Worm (Caenorhabditis elegans) whole organism, young adult: ENCODE results near the gene M7.12.

Experiments used
- B0019.2 ChIP-seq: fragments of 200-800 bp; sonication (Bioruptor generic); conservative IDR thresholded peaks from 2 replicates; pipeline ENCODE4 v1.3.6; 2022; ENCODE audit warnings: missing genetic modification reagents, missing genetic modification characterization, missing compliant biosample characterization
- B0035.1 ChIP-seq: sonication (generic microtip); optimal IDR thresholded peaks from 2 replicates; lab custom pipeline; 2016; ENCODE audit warnings: missing genetic modification characterization, mild to moderate bottlenecking, missing compliant biosample characterization, missing genotype, missing genetic modification reagents
- C06A6.2 ChIP-seq: fragments of 200-800 bp; sonication (Bioruptor generic); conservative IDR thresholded peaks from 2 replicates; pipeline ENCODE4 v1.3.6; 2022; ENCODE audit warnings: missing genetic modification characterization, missing compliant biosample characterization
- D2030.7 ChIP-seq: fragments of 200-800 bp; sonication (Bioruptor generic); IDR thresholded peaks from 2 replicates; pipeline ENCODE4 v1.3.6; 2022; ENCODE audit warnings: missing genetic modification reagents, missing genetic modification characterization, missing compliant biosample characterization
- F33H1.4 ChIP-seq: fragments of 200-800 bp; sonication (Bioruptor generic); IDR thresholded peaks from 2 replicates; pipeline ENCODE4 v1.3.6; 2022; ENCODE audit warnings: missing genetic modification reagents, missing genetic modification characterization, missing compliant biosample characterization
- F52B5.7 ChIP-seq: sonication (generic microtip); optimal IDR thresholded peaks from 2 replicates; lab custom pipeline; 2016; ENCODE audit warnings: mild to moderate bottlenecking, missing genetic modification characterization, missing compliant biosample characterization
- F57C9.4 ChIP-seq: sonication (generic microtip); optimal IDR thresholded peaks from 2 replicates; lab custom pipeline; 2017; ENCODE audit warnings: mild to moderate bottlenecking, missing genetic modification characterization, missing compliant biosample characterization
- Y56A3A.18 ChIP-seq: fragments of 200-800 bp; sonication (Bioruptor generic); IDR thresholded peaks from 2 replicates; pipeline ENCODE4 v1.3.6; 2022; ENCODE audit warnings: missing genetic modification reagents, missing genetic modification characterization, missing compliant biosample characterization
- Y79H2A.3 ChIP-seq: fragments of 200-800 bp; sonication (Bioruptor generic); conservative IDR thresholded peaks from 2 replicates; pipeline ENCODE4 v1.3.6; 2022; ENCODE audit warnings: missing genetic modification reagents, missing genetic modification characterization, missing compliant biosample characterization
- ama-1 ChIP-seq, 3 experiments: fragments of 150-350 bp in 1 of 3; sonication (generic microtip) in 2 of 3; optimal IDR thresholded peaks; 2 replicates each; lab custom pipeline; 2014 to 2018; ENCODE audit warnings: missing biosample characterization in 2 of 3, missing genetic modification characterization in 2 of 3, missing genetic modification reagents in 2 of 3
- aptf-3 ChIP-seq: fragments of 200-800 bp; sonication (Bioruptor generic); IDR thresholded peaks from 2 replicates; pipeline ENCODE4 v1.3.6; 2022; ENCODE audit warnings: missing genetic modification characterization, missing compliant biosample characterization
- bed-1 ChIP-seq: fragments of 200-800 bp; sonication (Bioruptor generic); IDR thresholded peaks from 2 replicates; pipeline ENCODE4 v1.3.6; 2022; ENCODE audit warnings: missing genetic modification reagents, missing genetic modification characterization, missing compliant biosample characterization
- cebp-1 ChIP-seq, 2 experiments: fragments of 200-800 bp in 1 of 2; sonication (Bioruptor generic) in 1 of 2; sonication (generic microtip) in 1 of 2; IDR thresholded peaks in 1 of 2; optimal IDR thresholded peaks in 1 of 2; 2 replicates each; pipeline versions ENCODE4 v1.3.6 to Lab custom; 2017 to 2022; ENCODE audit warnings: missing compliant biosample characterization in 2 of 2, missing genetic modification characterization in 2 of 2, mild to moderate bottlenecking in 1 of 2, missing genetic modification reagents in 1 of 2, moderate library complexity in 1 of 2
- ceh-100 ChIP-seq: fragments of 200-800 bp; sonication (Bioruptor generic); IDR thresholded peaks from 2 replicates; pipeline ENCODE4 v1.3.6; 2022; ENCODE audit warnings: missing genetic modification reagents, missing genetic modification characterization, missing compliant biosample characterization
- ceh-58 ChIP-seq: fragments of 200-800 bp; sonication (Bioruptor generic); IDR thresholded peaks from 2 replicates; pipeline ENCODE4 v1.3.6; 2022; ENCODE audit warnings: missing genetic modification characterization, missing compliant biosample characterization
- ceh-91 ChIP-seq: fragments of 200-800 bp; sonication (Bioruptor generic); IDR thresholded peaks from 2 replicates; pipeline ENCODE4 v1.3.6; 2022; ENCODE audit warnings: missing genetic modification reagents, missing genetic modification characterization, missing compliant biosample characterization
- dpff-1 ChIP-seq: sonication (generic microtip); optimal IDR thresholded peaks from 2 replicates; lab custom pipeline; 2017; ENCODE audit warnings: mild to moderate bottlenecking, missing genetic modification characterization, missing compliant biosample characterization
- efl-1 ChIP-seq: fragments of 150-350 bp; optimal IDR thresholded peaks from 2 replicates; lab custom pipeline; 2014; ENCODE audit warnings: missing biosample characterization, missing genetic modification reagents, missing genetic modification characterization
- egl-18 ChIP-seq: fragments of 200-800 bp; sonication (Bioruptor generic); IDR thresholded peaks from 2 replicates; pipeline ENCODE4 v1.3.6; 2022; ENCODE audit warnings: missing genetic modification reagents, missing genetic modification characterization, missing compliant biosample characterization
- gei-17 ChIP-seq: fragments of 200-800 bp; sonication (Bioruptor generic); optimal IDR thresholded peaks from 2 replicates; lab custom pipeline; 2018; ENCODE audit warnings: mild to moderate bottlenecking, missing genetic modification characterization, missing compliant biosample characterization
- him-1 ChIP-seq: sonication (generic microtip); optimal IDR thresholded peaks from 2 replicates; lab custom pipeline; 2016; ENCODE audit warnings: missing genotype, missing genetic modification reagents, missing genetic modification characterization, missing compliant biosample characterization
- hmg-1.2 ChIP-seq: fragments of 200-800 bp; sonication (Bioruptor generic); IDR thresholded peaks from 2 replicates; pipeline ENCODE4 v1.3.6; 2022; ENCODE audit warnings: missing genetic modification reagents, missing genetic modification characterization, missing compliant biosample characterization
- lag-1 ChIP-seq: fragments of 200-800 bp; sonication (Bioruptor generic); IDR thresholded peaks from 2 replicates; pipeline ENCODE4 v1.3.6; 2022; ENCODE audit warnings: missing genetic modification reagents, missing genetic modification characterization, missing compliant biosample characterization
- let-607 ChIP-seq, 2 experiments: fragments of 200-800 bp in 1 of 2; sonication (Bioruptor generic) in 1 of 2; sonication (generic microtip) in 1 of 2; optimal IDR thresholded peaks; 2 replicates each; lab custom pipeline; 2016 to 2018; ENCODE audit warnings: mild to moderate bottlenecking in 2 of 2, missing compliant biosample characterization in 2 of 2, missing genetic modification characterization in 2 of 2, moderate library complexity in 2 of 2, missing genotype in 1 of 2
- lin-26 ChIP-seq: fragments of 200-800 bp; sonication (Bioruptor generic); IDR thresholded peaks from 2 replicates; pipeline ENCODE4 v1.3.6; 2022; ENCODE audit warnings: missing genetic modification reagents, missing genetic modification characterization, missing compliant biosample characterization
- lin-35 ChIP-seq, 3 experiments: fragments of 150-350 bp in 2 of 3; sonication (generic microtip) in 1 of 3; optimal IDR thresholded peaks; 2 replicates each; lab custom pipeline; 2014 to 2018; ENCODE audit warnings: missing biosample characterization in 3 of 3, missing genetic modification characterization in 3 of 3, missing genetic modification reagents in 3 of 3
- lin-54 ChIP-seq: fragments of 200-800 bp; sonication (Bioruptor generic); optimal IDR thresholded peaks from 2 replicates; lab custom pipeline; 2018; ENCODE audit warnings: mild to moderate bottlenecking, missing genetic modification characterization, missing compliant biosample characterization
- lir-1 ChIP-seq: fragments of 200-800 bp; sonication (Bioruptor generic); conservative IDR thresholded peaks from 2 replicates; pipeline ENCODE4 v1.3.6; 2022; ENCODE audit warnings: missing genetic modification reagents, missing genetic modification characterization, missing compliant biosample characterization
- lsl-1 ChIP-seq: fragments of 200-800 bp; sonication (Bioruptor generic); optimal IDR thresholded peaks from 2 replicates; lab custom pipeline; 2018; ENCODE audit warnings: mild to moderate bottlenecking, missing genetic modification characterization, moderate library complexity, missing compliant biosample characterization
- madf-6 ChIP-seq: fragments of 200-800 bp; sonication (Bioruptor generic); IDR thresholded peaks from 2 replicates; pipeline ENCODE4 v1.3.6; 2022; ENCODE audit warnings: missing genetic modification reagents, missing genetic modification characterization, missing compliant biosample characterization
- madf-8 ChIP-seq: fragments of 200-800 bp; sonication (Bioruptor generic); conservative IDR thresholded peaks from 2 replicates; pipeline ENCODE4 v1.3.6; 2022; ENCODE audit warnings: missing genetic modification reagents, missing genetic modification characterization, missing compliant biosample characterization
- nfyb-1 ChIP-seq: fragments of 200-800 bp; sonication (Bioruptor generic); IDR thresholded peaks from 2 replicates; pipeline ENCODE4 v1.3.6; 2022; ENCODE audit warnings: missing genetic modification reagents, missing genetic modification characterization, missing compliant biosample characterization
- snpc-3.4 ChIP-seq: sonication (generic microtip); optimal IDR thresholded peaks from 2 replicates; lab custom pipeline; 2017; ENCODE audit warnings: missing genetic modification characterization, mild to moderate bottlenecking, missing compliant biosample characterization, antibody characterized with exemption, moderate library complexity, missing genotype, missing genetic modification reagents
- somi-1 ChIP-seq: fragments of 200-800 bp; sonication (Bioruptor generic); optimal IDR thresholded peaks from 2 replicates; lab custom pipeline; 2018; ENCODE audit warnings: mild to moderate bottlenecking, missing genetic modification characterization, missing compliant biosample characterization
- sptf-2 ChIP-seq: fragments of 200-800 bp; sonication (Bioruptor generic); optimal IDR thresholded peaks from 2 replicates; lab custom pipeline; 2018; ENCODE audit warnings: mild to moderate bottlenecking, missing genetic modification characterization, missing compliant biosample characterization
- tbp1 ChIP-seq: fragments of 200-800 bp; sonication (Bioruptor generic); optimal IDR thresholded peaks from 2 replicates; lab custom pipeline; 2018; ENCODE audit warnings: mild to moderate bottlenecking, missing genetic modification characterization, missing compliant biosample characterization
- unc-130 ChIP-seq: sonication (generic microtip); optimal IDR thresholded peaks from 2 replicates; lab custom pipeline; 2016; ENCODE audit warnings: missing genetic modification reagents, missing genetic modification characterization, missing compliant biosample characterization
- xnd-1 ChIP-seq: sonication (generic microtip); optimal IDR thresholded peaks from 2 replicates; lab custom pipeline; 2016; ENCODE audit warnings: missing genotype, missing genetic modification reagents, missing genetic modification characterization, missing compliant biosample characterization
- ztf-22 ChIP-seq: fragments of 200-800 bp; sonication (Bioruptor generic); optimal IDR thresholded peaks from 2 replicates; lab custom pipeline; 2018; ENCODE audit warnings: mild to moderate bottlenecking, missing genetic modification characterization, moderate library complexity, missing compliant biosample characterization

M7.12 gene

DNA sequence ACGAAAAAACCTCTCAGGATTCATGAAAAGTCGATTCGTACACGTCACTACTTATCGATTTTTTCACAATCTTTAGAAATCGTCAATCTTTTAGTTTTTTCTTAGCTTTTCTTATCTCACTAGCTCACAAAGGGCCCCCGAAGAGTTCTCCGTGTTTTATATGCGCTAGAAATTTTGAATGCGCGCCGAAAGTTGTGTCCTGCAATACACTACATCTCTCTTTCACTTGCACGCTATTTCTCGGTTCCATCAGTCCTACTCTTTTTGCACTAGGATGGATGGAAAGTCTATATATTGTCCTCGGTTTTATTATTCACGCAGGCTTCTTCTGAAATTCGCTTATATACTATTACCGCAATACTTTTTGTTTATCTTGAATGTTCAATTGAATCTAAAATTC, 27.8 kb upstream of the M7.12 start:
- TF ChIP-seq egl-18 (GFP tag; lab: Robert Waterston, UW): no peak
- TF ChIP-seq lin-54 (GFP tag; lab: Kevin White, UChicago): peak; percentile 11

DNA sequence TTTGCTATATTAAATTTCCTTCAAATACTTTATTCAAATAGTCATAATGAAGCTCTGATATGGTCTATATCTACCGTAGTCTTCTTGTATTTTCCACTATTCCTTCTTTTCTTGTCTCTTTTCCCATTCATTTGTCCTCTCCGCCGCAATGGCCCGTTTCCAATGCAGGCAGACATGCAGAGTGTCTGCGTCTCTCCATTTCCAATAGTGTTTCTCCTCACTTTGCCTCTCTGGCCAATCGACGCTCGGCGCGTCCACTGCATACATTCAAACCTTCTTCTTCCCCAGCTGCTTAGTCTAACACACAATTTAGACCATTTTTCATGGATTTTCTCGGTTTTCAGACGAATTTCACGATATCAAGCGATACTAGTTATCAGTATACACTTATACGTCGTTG, 27.4 kb upstream of the M7.12 start:
- peak; percentile 100 for TF ChIP-seq hmg-1.2 (GFP tag; lab: Robert Waterston, UW)
- no peak for TF ChIP-seq cebp-1 (GFP tag; IDR thresholded peaks at IDR 0.05; lab: Robert Waterston, UW)
- TF ChIP-seq cebp-1 (tag; optimal IDR thresholded peaks at IDR 0.05; lab: Kevin White, UChicago): peak; percentile 31
- TF ChIP-seq let-607 (tag; optimal IDR thresholded peaks at IDR 0.05; lab: Kevin White, UChicago): peak in 1 of 2 experiments; percentile 48
- TF ChIP-seq lin-26 (GFP tag; lab: Robert Waterston, UW): no peak
- peak; percentile 95 for TF ChIP-seq nfyb-1

DNA sequence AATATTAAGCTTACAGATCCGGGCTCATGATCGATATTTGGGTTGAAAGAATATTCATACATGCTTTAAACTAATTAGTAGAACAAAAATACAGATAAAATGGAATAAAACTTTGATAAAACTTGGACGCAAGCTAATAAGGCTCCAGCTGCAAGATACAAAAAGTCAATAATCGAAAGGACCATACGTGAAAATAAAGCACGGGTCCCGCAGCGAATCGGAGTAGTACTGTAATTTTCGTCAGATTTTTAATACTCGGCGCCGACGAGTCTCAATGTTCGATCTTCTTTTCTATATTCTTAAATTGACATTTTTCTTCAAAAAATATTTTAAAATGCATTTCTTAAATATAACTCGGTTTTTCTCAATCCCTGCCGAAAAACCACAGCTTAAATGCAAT, 26.9 kb upstream of the M7.12 start, which contains the start of gene spo-11:
Gene spo-11 (minus strand): TSS at position 189 of the 400 bp plus-strand sequence.
- TF ChIP-seq madf-6 (GFP tag; lab: Robert Waterston, UW): peak; percentile 90
- peak; percentile 5 for TF ChIP-seq efl-1 (GFP tag; lab: Kevin White, UChicago)
- TF ChIP-seq madf-8 (GFP tag; lab: Robert Waterston, UW): peak; percentile 48
- no peak for TF ChIP-seq C06A6.2
- 0 out of 2 replicates have a peak, but pooled peaks have one; percentile 36 for TF ChIP-seq ceh-91 (GFP tag; lab: Robert Waterston, UW)
- TF ChIP-seq lsl-1 (GFP tag; lab: Kevin White, UChicago): peak; percentile 94
- TF ChIP-seq somi-1 (GFP tag; lab: Kevin White, UChicago): no peak
- TF ChIP-seq F33H1.4 (GFP tag; lab: Robert Waterston, UW): peak; percentile 92
- TF ChIP-seq unc-130 (GFP tag; lab: Kevin White, UChicago): no peak
- TF ChIP-seq lag-1 (GFP tag; lab: Robert Waterston, UW): no peak
- TF ChIP-seq xnd-1 (tag; lab: Kevin White, UChicago): peak; percentile 83
- no peak for TF ChIP-seq him-1 (tag; lab: Kevin White, UChicago)
- peak; percentile 2 for TF ChIP-seq lin-54 (GFP tag; lab: Kevin White, UChicago)
- 0 out of 2 replicates have a peak, but pooled peaks have one; percentile 18 for TF ChIP-seq D2030.7 (GFP tag; lab: Robert Waterston, UW)

DNA sequence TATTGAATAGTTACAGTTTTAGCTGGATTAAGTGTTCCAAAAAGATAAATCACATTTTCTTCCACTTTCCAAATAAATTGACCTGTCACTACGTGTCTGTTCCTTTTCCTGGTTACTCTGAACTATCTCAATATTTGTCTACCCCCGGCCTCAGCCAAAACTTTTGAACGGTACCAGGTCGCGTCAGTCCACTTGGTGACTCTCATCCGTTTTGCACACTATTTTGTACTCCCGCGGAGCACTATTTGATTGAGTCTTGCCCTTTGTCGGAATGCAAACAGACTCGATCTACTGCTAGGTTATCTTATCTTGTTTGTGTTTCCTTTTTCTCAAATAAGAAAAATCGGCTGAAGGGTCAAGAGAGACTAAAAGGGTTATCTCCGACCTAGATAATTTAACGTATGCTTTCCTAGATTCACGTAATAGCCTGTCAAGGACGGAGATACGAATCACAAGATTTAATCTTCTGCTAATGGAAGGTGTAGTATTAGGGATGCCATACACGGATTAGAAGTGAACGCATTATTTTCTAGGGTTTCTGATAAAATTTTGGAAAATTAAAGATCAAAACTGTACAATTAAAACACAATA, 22.3 kb upstream of the M7.12 start:
- TF ChIP-seq sptf-2 (GFP tag; lab: Kevin White, UChicago) (no peak), F57C9.4 (tag; lab: Kevin White, UChicago) (no peak), aptf-3 (GFP tag; lab: Robert Waterston, UW) (no peak), C06A6.2 (no peak), ama-1 (optimal IDR thresholded peaks at IDR 0.05; lab: Kevin White, UChicago) (peak; percentile 5), ama-1 (GFP tag; optimal IDR thresholded peaks at IDR 0.05; lab: Kevin White, UChicago) (no peak), bed-1 (no peak)

DNA sequence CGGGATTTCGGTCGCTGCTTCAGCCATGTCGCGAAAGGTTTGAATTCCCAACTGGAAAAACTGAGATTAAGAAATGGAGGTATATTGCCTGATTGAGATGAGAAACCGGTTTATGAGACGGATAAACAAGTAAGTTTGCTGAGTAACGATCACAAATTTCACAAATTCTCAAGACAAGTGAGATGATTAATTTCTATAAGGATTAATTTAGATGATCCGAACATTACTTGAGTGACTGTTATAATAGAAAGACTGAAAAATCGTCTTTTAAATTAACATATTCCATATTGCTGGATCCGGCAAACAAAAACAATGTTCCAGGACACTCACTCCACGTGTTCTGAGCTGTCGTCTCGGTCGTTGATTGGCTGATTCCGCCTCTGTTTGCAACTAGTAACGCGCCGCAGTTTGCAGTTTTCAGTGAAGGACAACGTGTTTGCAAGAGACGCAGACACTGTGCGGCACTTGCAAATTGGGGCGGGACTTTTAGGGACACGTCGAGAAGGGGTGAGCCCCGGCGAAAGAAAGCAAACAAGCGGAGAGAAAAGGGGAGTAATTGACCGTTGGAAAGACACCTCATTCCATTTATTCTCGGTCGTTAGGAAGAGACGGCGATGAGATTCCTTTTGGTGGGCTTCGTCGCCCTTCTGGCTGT, 21.2 kb upstream of the M7.12 start, which contains the start of the genes imp-2 and enpl-1:
Gene imp-2 (minus strand): TSS at position 51 of the 655 bp plus-strand sequence.
Gene enpl-1 (plus strand): TSS at position 462 of the 655 bp plus-strand sequence.
- TF ChIP-seq lir-1 (GFP tag; lab: Robert Waterston, UW) (peak; percentile 58; the same call in 1 of the 2 replicates), dpff-1 (tag; lab: Kevin White, UChicago) (no peak), ceh-100 (GFP tag; lab: Robert Waterston, UW) (peak; percentile 77), bed-1 (no peak), gei-17 (GFP tag; lab: Kevin White, UChicago) (peak; percentile 46), F52B5.7 (tag; lab: Kevin White, UChicago) (no peak), B0019.2 (GFP tag; lab: Robert Waterston, UW) (no peak), snpc-3.4 (tag; lab: Kevin White, UChicago) (no peak), tbp1 (peak; percentile 65), ceh-58 (GFP tag; lab: Robert Waterston, UW) (no peak), Y56A3A.18 (GFP tag; lab: Robert Waterston, UW) (no peak), Y79H2A.3 (GFP tag; lab: Robert Waterston, UW) (no peak), B0035.1 (tag; lab: Kevin White, UChicago) (no peak), ztf-22 (GFP tag; lab: Kevin White, UChicago) (peak; percentile 48), lin-35 (GFP tag; optimal IDR thresholded peaks at IDR 0.05; lab: Kevin White, UChicago) (peak in 1 of 3 experiments; percentile 51)
